In the genomic region with DNA sequence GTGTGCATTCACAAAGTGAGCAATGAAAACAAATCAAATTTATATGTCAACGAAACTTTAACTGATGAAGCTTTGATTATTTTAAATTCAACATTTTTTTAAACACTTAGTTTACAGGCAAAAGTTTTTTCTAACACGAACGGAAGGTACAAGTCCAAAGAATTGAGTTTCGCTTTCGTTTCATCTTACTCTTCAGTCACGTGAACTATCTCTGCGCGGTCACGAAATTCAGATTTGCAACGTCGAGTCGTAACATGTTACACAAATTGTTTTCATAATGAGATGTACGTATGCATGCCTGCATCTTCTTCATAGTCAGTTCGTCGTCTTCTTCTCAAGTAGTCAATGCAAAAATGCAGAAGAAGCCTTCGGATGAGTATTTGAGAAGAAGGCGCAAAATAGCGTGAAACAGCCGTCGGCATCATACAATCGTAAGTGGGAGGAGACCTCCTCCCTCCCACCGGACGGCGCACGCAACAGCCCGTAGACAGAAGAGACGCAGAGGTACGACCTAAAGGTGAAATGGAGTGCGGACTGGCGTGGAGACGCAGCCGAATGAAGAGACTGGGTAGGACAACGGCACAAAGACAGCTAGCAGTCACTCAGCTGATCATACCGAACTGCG, we compare ENCODE assay signal across 2 worm cellular contexts.
TF ChIP-seq lines count a peak whose summit lies in the region.

A gene (plus strand): TSS at position 381 of the 625 bp plus-strand sequence.

TF ChIP-seq in whole organism, L1 larva, 84 proteins besides CTCF, POLR2A, EP300 and RAD21 (continued from another document and continues in another):
- TF ChIP-seq grh-1 (GFP tag; IDR thresholded peaks at IDR 0.05; lab: Robert Waterston, UW) (no peak), ceh-63 (GFP tag; optimal IDR thresholded peaks at IDR 0.05; lab: Kevin White, UChicago) (no peak), sox-4 (tag; optimal IDR thresholded peaks at IDR 0.05; lab: Kevin White, UChicago) (no peak), fkh-4 (tag; optimal IDR thresholded peaks at IDR 0.05; lab: Kevin White, UChicago; ENCODE audit: borderline replicate concordance) (no peak), mep-1 (tag; optimal IDR thresholded peaks at IDR 0.05; lab: Kevin White, UChicago) (peak; percentile 13), ztf-11 (tag; optimal IDR thresholded peaks at IDR 0.05; lab: Kevin White, UChicago) (peak in 1 of 2 experiments; percentile 37), mdl-1 (tag; optimal IDR thresholded peaks at IDR 0.05; lab: Kevin White, UChicago) (peak in 1 of 2 experiments; percentile 68), nhr-90 (tag; optimal IDR thresholded peaks at IDR 0.05; lab: Kevin White, UChicago; ENCODE audit: poor library complexity) (peak; percentile 11), nhr-28 (tag; optimal IDR thresholded peaks at IDR 0.05; lab: Kevin White, UChicago) (no peak), sptf-1 (tag; optimal IDR thresholded peaks at IDR 0.05; lab: Kevin White, UChicago) (no peak), zag-1 (tag; optimal IDR thresholded peaks at IDR 0.05; lab: Kevin White, UChicago) (no peak), rnt-1 (tag; optimal IDR thresholded peaks at IDR 0.05; lab: Kevin White, UChicago) (peak; percentile 66), ceh-82 (tag; optimal IDR thresholded peaks at IDR 0.05; lab: Kevin White, UChicago) (peak in 2 of 3 experiments; percentile 41 to 61), unc-30 (tag; optimal IDR thresholded peaks at IDR 0.05; lab: Kevin White, UChicago) (no peak), skn-1 (tag; optimal IDR thresholded peaks at IDR 0.05; lab: Kevin White, UChicago) (peak; percentile 32), fkh-10 (GFP tag; optimal IDR thresholded peaks at IDR 0.05; lab: Kevin White, UChicago) (peak; percentile 62), nhr-71 (tag; optimal IDR thresholded peaks at IDR 0.05; lab: Kevin White, UChicago) (peak; percentile 70), lin-15B (tag; optimal IDR thresholded peaks at IDR 0.05; lab: Kevin White, UChicago) (no peak), unc-62 (GFP tag; optimal IDR thresholded peaks at IDR 0.05; lab: Kevin White, UChicago) (no peak), snu-23 (GFP tag; optimal IDR thresholded peaks at IDR 0.05; lab: Kevin White, UChicago) (peak; percentile 69), vab-15 (tag; optimal IDR thresholded peaks at IDR 0.05; lab: Kevin White, UChicago) (no peak), lin-13 (GFP tag; optimal IDR thresholded peaks at IDR 0.05; lab: Kevin White, UChicago) (no peak), unc-130 (tag; optimal IDR thresholded peaks at IDR 0.05; lab: Kevin White, UChicago) (peak; percentile 5), dpl-1 (GFP tag; optimal IDR thresholded peaks at IDR 0.05; lab: Kevin White, UChicago) (no peak), lin-39 (tag; optimal IDR thresholded peaks at IDR 0.05; lab: Kevin White, UChicago) (no peak), irx-1 (tag; optimal IDR thresholded peaks at IDR 0.05; lab: Kevin White, UChicago) (peak; percentile 14), blmp-1 (tag; optimal IDR thresholded peaks at IDR 0.05; lab: Kevin White, UChicago) (peak; percentile 75), xbp-1 (tag; optimal IDR thresholded peaks at IDR 0.05; lab: Kevin White, UChicago) (peak; percentile 37), pqm-1 (tag; optimal IDR thresholded peaks at IDR 0.05; lab: Kevin White, UChicago) (no peak), nhr-77 (tag; optimal IDR thresholded peaks at IDR 0.05; lab: Kevin White, UChicago) (no peak), pag-3 (tag; optimal IDR thresholded peaks at IDR 0.05; lab: Kevin White, UChicago; ENCODE audit: borderline replicate concordance, insufficient read depth) (no peak), C34B4.2 (tag; optimal IDR thresholded peaks at IDR 0.05; lab: Kevin White, UChicago) (no peak), hlh-4 (tag; optimal IDR thresholded peaks at IDR 0.05; lab: Kevin White, UChicago) (no peak), ets-5 (GFP tag; IDR thresholded peaks at IDR 0.05; lab: Robert Waterston, UW) (no peak), ceh-90 (tag; optimal IDR thresholded peaks at IDR 0.05; lab: Kevin White, UChicago) (no peak), dsc-1 (tag; optimal IDR thresholded peaks at IDR 0.05; lab: Kevin White, UChicago) (peak; percentile 41), snpc-4 (tag; optimal IDR thresholded peaks at IDR 0.05; lab: Kevin White, UChicago) (no peak), lir-3 (tag; optimal IDR thresholded peaks at IDR 0.05; lab: Kevin White, UChicago; ENCODE audit: poor library complexity) (no peak), elt-2 (tag; optimal IDR thresholded peaks at IDR 0.05; lab: Kevin White, UChicago) (peak; percentile 12), jun-1 (tag; optimal IDR thresholded peaks at IDR 0.05; lab: Kevin White, UChicago) (peak; percentile 33), sup-37 (GFP tag; optimal IDR thresholded peaks at IDR 0.05; lab: Kevin White, UChicago) (no peak), pax-3 (tag; optimal IDR thresholded peaks at IDR 0.05; lab: Kevin White, UChicago) (no peak), tbx-2 (tag; optimal IDR thresholded peaks at IDR 0.05; lab: Kevin White, UChicago) (peak; percentile 41), zip-4 (GFP tag; optimal IDR thresholded peaks at IDR 0.05; lab: Kevin White, UChicago) (no peak), nhr-12 (tag; optimal IDR thresholded peaks at IDR 0.05; lab: Kevin White, UChicago) (no peak), C16A3.4 (tag; optimal IDR thresholded peaks at IDR 0.05; lab: Kevin White, UChicago) (peak; percentile 46), fkh-8 (tag; optimal IDR thresholded peaks at IDR 0.05; lab: Kevin White, UChicago) (no peak), alr-1 (tag; optimal IDR thresholded peaks at IDR 0.05; lab: Kevin White, UChicago; ENCODE audit: borderline replicate concordance) (no peak), nhr-20 (tag; optimal IDR thresholded peaks at IDR 0.05; lab: Kevin White, UChicago) (peak; percentile 60), unc-98 (GFP tag; IDR thresholded peaks at IDR 0.05; lab: Robert Waterston, UW) (no peak), hlh-17 (GFP tag; optimal IDR thresholded peaks at IDR 0.05; lab: Kevin White, UChicago; ENCODE audit: borderline replicate concordance) (no peak), elt-3 (tag; optimal IDR thresholded peaks at IDR 0.05; lab: Kevin White, UChicago) (peak in 1 of 6 experiments; percentile 14), aly-2 (tag; optimal IDR thresholded peaks at IDR 0.05; lab: Kevin White, UChicago) (no peak), ama-1 (optimal IDR thresholded peaks at IDR 0.05; lab: Kevin White, UChicago) (no peak), nhr-11 (tag; optimal IDR thresholded peaks at IDR 0.05; lab: Kevin White, UChicago) (no peak), nhr-19 (GFP tag; conservative IDR thresholded peaks at IDR 0.05; lab: Robert Waterston, UW) (peak; percentile 27), nhr-84 (tag; optimal IDR thresholded peaks at IDR 0.05; lab: Kevin White, UChicago) (no peak), lsy-2 (tag; optimal IDR thresholded peaks at IDR 0.05; lab: Kevin White, UChicago) (peak in 1 of 2 experiments; percentile 38), ztf-4 (tag; optimal IDR thresholded peaks at IDR 0.05; lab: Kevin White, UChicago) (no peak), efl-1 (optimal IDR thresholded peaks at IDR 0.05; lab: Kevin White, UChicago) (peak in 1 of 2 experiments; percentile 41), efl-1 (GFP tag; optimal IDR thresholded peaks at IDR 0.05 in 1 of 2; lab: Kevin White, UChicago) (peak in 1 of 2 experiments; percentile 82), ceh-8 (GFP tag; optimal IDR thresholded peaks at IDR 0.05; lab: Kevin White, UChicago) (no peak)

TF ChIP-seq in whole organism, L3 larva, 47 proteins besides CTCF, POLR2A, EP300 and RAD21 (continued from another document):
- TF ChIP-seq nhr-237 (tag; optimal IDR thresholded peaks at IDR 0.05; lab: Kevin White, UChicago): no peak
- no peak for TF ChIP-seq nhr-77 (tag; optimal IDR thresholded peaks at IDR 0.05; lab: Kevin White, UChicago)
- no peak for TF ChIP-seq aly-2 (tag; optimal IDR thresholded peaks at IDR 0.05; lab: Kevin White, UChicago)
- no peak for TF ChIP-seq ztf-11 (tag; optimal IDR thresholded peaks at IDR 0.05; lab: Kevin White, UChicago)
- no peak for TF ChIP-seq nhr-23 (tag; optimal IDR thresholded peaks at IDR 0.05; lab: Kevin White, UChicago)
- TF ChIP-seq ceh-82 (tag; optimal IDR thresholded peaks at IDR 0.05; lab: Kevin White, UChicago): no peak
- TF ChIP-seq egl-27 (tag; optimal IDR thresholded peaks at IDR 0.05; lab: Kevin White, UChicago): peak; percentile 12
- TF ChIP-seq elt-1 (tag; optimal IDR thresholded peaks at IDR 0.05; lab: Kevin White, UChicago): no peak
- no peak for TF ChIP-seq eor-1 (tag; optimal IDR thresholded peaks at IDR 0.05; lab: Kevin White, UChicago)
- peak; percentile 67 for TF ChIP-seq nhr-25 (tag; optimal IDR thresholded peaks at IDR 0.05; lab: Kevin White, UChicago)
- TF ChIP-seq egl-5 (tag; optimal IDR thresholded peaks at IDR 0.05; lab: Kevin White, UChicago): peak; percentile 8
- peak; percentile 41 for TF ChIP-seq elt-2 (tag; optimal IDR thresholded peaks at IDR 0.05; lab: Kevin White, UChicago)
- no peak for TF ChIP-seq tbx-2 (tag; optimal IDR thresholded peaks at IDR 0.05; lab: Kevin White, UChicago)
- peak; percentile 64 for TF ChIP-seq hmg-11 (tag; optimal IDR thresholded peaks at IDR 0.05; lab: Kevin White, UChicago)
